Worm (Caenorhabditis elegans) whole organism, L1 larva: ENCODE data around the gene D2024.5.

Experiments
- C04F5.9 ChIP-seq: sonication (generic microtip); optimal IDR thresholded peaks from 2 replicates; lab custom pipeline; 2016; ENCODE audit warnings: missing genetic modification characterization, missing compliant biosample characterization
- F16B12.6 ChIP-seq: fragments of 150-350 bp; optimal IDR thresholded peaks from 2 replicates; lab custom pipeline; 2014; ENCODE audit warnings: missing biosample characterization, missing genetic modification characterization
- alr-1 ChIP-seq: fragments of 200-800 bp; sonication (Bioruptor generic); optimal IDR thresholded peaks from 2 replicates; lab custom pipeline; 2018; ENCODE audit warnings: borderline replicate concordance, mild to moderate bottlenecking, missing genetic modification characterization, missing compliant biosample characterization
- ama-1 ChIP-seq: fragments of 150-350 bp; optimal IDR thresholded peaks from 2 replicates; lab custom pipeline; 2014
- blmp-1 ChIP-seq: fragments of 150-350 bp; optimal IDR thresholded peaks from 2 replicates; lab custom pipeline; 2014; ENCODE audit warnings: missing biosample characterization, missing genetic modification characterization
- ceh-8 ChIP-seq: fragments of 200-800 bp; sonication (Bioruptor generic); optimal IDR thresholded peaks from 2 replicates; lab custom pipeline; 2018; ENCODE audit warnings: mild to moderate bottlenecking, missing genetic modification characterization, moderate library complexity, missing compliant biosample characterization
- ceh-88 ChIP-seq: fragments of 200-800 bp; sonication (Bioruptor generic); IDR thresholded peaks from 2 replicates; pipeline ENCODE4 v1.3.6; 2022; ENCODE audit warnings: missing genetic modification characterization, missing compliant biosample characterization
- ceh-90 ChIP-seq: sonication (generic microtip); optimal IDR thresholded peaks from 2 replicates; lab custom pipeline; 2016; ENCODE audit warnings: missing genetic modification characterization, missing compliant biosample characterization
- efl-1 ChIP-seq, 4 experiments: fragments of 150-350 bp; optimal IDR thresholded peaks in 3 of 4; peaks in 1 of 4; 1 replicate in 1 of 4; 2 replicates in 3 of 4; lab custom pipeline; 2014; ENCODE audit warnings: missing biosample characterization in 2 of 4, missing genetic modification characterization in 2 of 4, missing genetic modification reagents in 2 of 4
- egl-13 ChIP-seq: sonication (generic microtip); optimal IDR thresholded peaks from 2 replicates; lab custom pipeline; 2016; ENCODE audit warnings: missing genotype, missing genetic modification reagents, missing genetic modification characterization, missing compliant biosample characterization
- elt-2 ChIP-seq: sonication (generic microtip); optimal IDR thresholded peaks from 2 replicates; lab custom pipeline; 2016; ENCODE audit warnings: missing genetic modification characterization, mild to moderate bottlenecking, inconsistent platforms, missing compliant biosample characterization, missing genetic modification reagents
- elt-3 ChIP-seq, 6 experiments: fragments of 150-350 bp in 1 of 6; sonication (generic microtip); optimal IDR thresholded peaks; 2 replicates each; lab custom pipeline; 2017 to 2018; ENCODE audit warnings: missing biosample characterization in 6 of 6, missing genetic modification characterization in 6 of 6, inconsistent platforms in 1 of 6
- ets-5 ChIP-seq: fragments of 200-800 bp; sonication (Bioruptor generic); IDR thresholded peaks from 2 replicates; pipeline ENCODE4 v1.3.6; 2022; ENCODE audit warnings: missing genetic modification characterization, missing compliant biosample characterization
- fkh-10 ChIP-seq: sonication (generic microtip); optimal IDR thresholded peaks from 2 replicates; lab custom pipeline; 2017; ENCODE audit warnings: missing biosample characterization, missing genetic modification reagents, missing genetic modification characterization
- fkh-8 ChIP-seq: sonication (generic microtip); optimal IDR thresholded peaks from 2 replicates; lab custom pipeline; 2016; ENCODE audit warnings: mild to moderate bottlenecking, missing genetic modification characterization, missing compliant biosample characterization
- grh-1 ChIP-seq: fragments of 200-800 bp; sonication (Bioruptor generic); IDR thresholded peaks from 2 replicates; pipeline ENCODE4 v1.3.6; 2022; ENCODE audit warnings: missing genetic modification reagents, missing genetic modification characterization, missing compliant biosample characterization
- hlh-17 ChIP-seq: fragments of 200-800 bp; sonication (Bioruptor generic); optimal IDR thresholded peaks from 2 replicates; lab custom pipeline; 2018; ENCODE audit warnings: missing genetic modification characterization, mild to moderate bottlenecking, missing compliant biosample characterization, moderate library complexity, borderline replicate concordance
- hlh-4 ChIP-seq: sonication (generic microtip); optimal IDR thresholded peaks from 2 replicates; lab custom pipeline; 2016; ENCODE audit warnings: mild to moderate bottlenecking, missing genetic modification characterization, missing compliant biosample characterization
- hpl-2 ChIP-seq: fragments of 150-350 bp; optimal IDR thresholded peaks from 2 replicates; lab custom pipeline; 2014; ENCODE audit warnings: missing biosample characterization, missing genetic modification reagents, missing genetic modification characterization
- irx-1 ChIP-seq: sonication (generic microtip); optimal IDR thresholded peaks from 2 replicates; lab custom pipeline; 2016; ENCODE audit warnings: missing genetic modification characterization, missing compliant biosample characterization
- isw-1 ChIP-seq: fragments of 200-800 bp; sonication (Bioruptor generic); IDR thresholded peaks from 2 replicates; pipeline ENCODE4 v1.3.6; 2022; ENCODE audit warnings: missing genetic modification characterization, missing compliant biosample characterization
- lin-13 ChIP-seq: fragments of 150-350 bp; optimal IDR thresholded peaks from 2 replicates; lab custom pipeline; 2014; ENCODE audit warnings: missing biosample characterization, missing genetic modification reagents, missing genetic modification characterization
- lin-15B ChIP-seq: fragments of 150-350 bp; sonication (generic microtip); optimal IDR thresholded peaks from 3 replicates; lab custom pipeline; 2014; ENCODE audit warnings: missing biosample characterization, missing genetic modification characterization
- lin-35 ChIP-seq, 2 experiments: fragments of 150-350 bp; optimal IDR thresholded peaks; 2 replicates each; lab custom pipeline; 2014; ENCODE audit warnings: missing biosample characterization in 2 of 2, missing genetic modification characterization in 2 of 2, missing genetic modification reagents in 2 of 2
- lin-39 ChIP-seq: fragments of 150-350 bp; optimal IDR thresholded peaks from 2 replicates; lab custom pipeline; 2014; ENCODE audit warnings: missing biosample characterization, missing genetic modification reagents, missing genetic modification characterization
- mdl-1 ChIP-seq, 2 experiments: fragments of 150-350 bp; optimal IDR thresholded peaks; 2 replicates each; lab custom pipeline; 2014 to 2017; ENCODE audit warnings: missing biosample characterization in 2 of 2, missing genetic modification characterization in 2 of 2, inconsistent platforms in 1 of 2
- mep-1 ChIP-seq: fragments of 150-350 bp; optimal IDR thresholded peaks from 2 replicates; lab custom pipeline; 2014; ENCODE audit warnings: missing biosample characterization, missing genetic modification characterization
- nhr-11 ChIP-seq: fragments of 150-350 bp; optimal IDR thresholded peaks from 2 replicates; lab custom pipeline; 2014; ENCODE audit warnings: missing biosample characterization, missing genetic modification characterization
- nhr-12 ChIP-seq: sonication (generic microtip); optimal IDR thresholded peaks from 2 replicates; lab custom pipeline; 2017; ENCODE audit warnings: missing biosample characterization, missing genetic modification characterization
- nhr-19 ChIP-seq: fragments of 200-800 bp; sonication (Bioruptor generic); conservative IDR thresholded peaks from 2 replicates; pipeline ENCODE4 v1.3.6; 2022; ENCODE audit warnings: missing genetic modification characterization, missing compliant biosample characterization
- nhr-28 ChIP-seq: fragments of 150-350 bp; optimal IDR thresholded peaks from 2 replicates; lab custom pipeline; 2014; ENCODE audit warnings: missing biosample characterization, missing genetic modification characterization
- nhr-47 ChIP-seq: sonication (generic microtip); optimal IDR thresholded peaks from 2 replicates; lab custom pipeline; 2016; ENCODE audit warnings: mild to moderate bottlenecking, missing genetic modification characterization, moderate library complexity, missing compliant biosample characterization
- nhr-71 ChIP-seq: sonication (generic microtip); optimal IDR thresholded peaks from 2 replicates; lab custom pipeline; 2016; ENCODE audit warnings: mild to moderate bottlenecking, missing genetic modification characterization, moderate library complexity, missing compliant biosample characterization
- pag-3 ChIP-seq: sonication (generic microtip); optimal IDR thresholded peaks from 2 replicates; lab custom pipeline; 2017; ENCODE audit warnings: missing genetic modification characterization, mild to moderate bottlenecking, missing compliant biosample characterization, antibody characterized with exemption, borderline replicate concordance; ENCODE audit not compliant: insufficient read depth
- pqm-1 ChIP-seq: sonication (generic microtip); optimal IDR thresholded peaks from 3 replicates; lab custom pipeline; 2017; ENCODE audit warnings: missing biosample characterization, missing genetic modification characterization
- snpc-4 ChIP-seq: fragments of 150-350 bp; optimal IDR thresholded peaks from 2 replicates; lab custom pipeline; 2014; ENCODE audit warnings: missing biosample characterization, missing genetic modification characterization
- sox-4 ChIP-seq: sonication (generic microtip); optimal IDR thresholded peaks from 2 replicates; lab custom pipeline; 2016; ENCODE audit warnings: missing genetic modification characterization, missing compliant biosample characterization
- sup-37 ChIP-seq: fragments of 200-800 bp; sonication (Bioruptor generic); optimal IDR thresholded peaks from 2 replicates; lab custom pipeline; 2018; ENCODE audit warnings: mild to moderate bottlenecking, missing genetic modification characterization, missing compliant biosample characterization
- unc-30 ChIP-seq: sonication (generic microtip); optimal IDR thresholded peaks from 2 replicates; lab custom pipeline; 2017; ENCODE audit warnings: missing biosample characterization, missing genetic modification characterization
- unc-86 ChIP-seq: sonication (generic microtip); optimal IDR thresholded peaks from 2 replicates; lab custom pipeline; 2016; ENCODE audit warnings: missing genetic modification characterization, missing compliant biosample characterization
- vab-15 ChIP-seq: sonication (generic microtip); optimal IDR thresholded peaks from 2 replicates; lab custom pipeline; 2017; ENCODE audit warnings: missing genotype, mild to moderate bottlenecking, missing genetic modification characterization, missing compliant biosample characterization

Gene D2024.5

DNA sequence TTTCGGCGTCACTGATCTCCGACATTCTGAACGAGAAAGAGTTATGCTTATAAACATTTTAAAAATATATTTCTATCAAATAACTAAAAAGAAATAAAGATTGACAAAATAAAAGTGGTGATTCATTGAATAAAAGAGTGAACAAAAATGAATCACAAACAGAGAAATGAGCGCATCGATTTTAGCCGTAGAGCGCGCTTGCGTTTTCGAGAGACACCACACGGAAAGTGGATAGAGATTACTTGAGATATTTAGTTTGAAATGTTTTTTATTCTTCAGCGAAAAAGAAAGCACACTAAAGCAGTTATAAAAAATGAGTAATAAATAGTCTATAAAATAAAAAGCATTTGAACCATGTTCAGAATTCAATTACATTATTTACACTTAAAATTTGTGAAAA, 2.1 kb upstream of the D2024.5 start, which contains the start of gene cap-1 (continued):
- TF ChIP-seq nhr-19 (0 out of 2 replicates have a peak, but pooled peaks have one; percentile 13), lin-15B (tag; lab: Kevin White, UChicago) (peak; percentile 69), snpc-4 (peak; percentile 46), ceh-90 (tag; lab: Kevin White, UChicago) (no peak), pqm-1 (tag; lab: Kevin White, UChicago) (no peak), vab-15 (peak; percentile 35), nhr-11 (no peak), elt-3 (tag; optimal IDR thresholded peaks at IDR 0.05; lab: Kevin White, UChicago) (peak in 2 of 6 experiments; percentile 5 to 82), hlh-4 (tag; lab: Kevin White, UChicago) (no peak), nhr-28 (tag; lab: Kevin White, UChicago) (no peak), alr-1 (tag; lab: Kevin White, UChicago) (no peak), lin-35 (GFP tag; optimal IDR thresholded peaks at IDR 0.05; lab: Kevin White, UChicago) (peak; percentile 54 to 78), ceh-8 (GFP tag; lab: Kevin White, UChicago) (no peak), ets-5 (no peak), lin-13 (no peak), elt-2 (peak; percentile 13), nhr-71 (tag; lab: Kevin White, UChicago) (peak; percentile 78), fkh-8 (tag; lab: Kevin White, UChicago) (peak; percentile 68), unc-30 (tag; lab: Kevin White, UChicago) (no peak), nhr-47 (tag; lab: Kevin White, UChicago) (peak; percentile 62), ceh-88 (GFP tag; lab: Robert Waterston, UW) (no peak; the same call in 1 of the 2 replicates), pag-3 (tag; lab: Kevin White, UChicago) (no peak), hpl-2 (GFP tag; lab: Kevin White, UChicago) (no peak), F16B12.6 (tag; lab: Kevin White, UChicago) (peak; percentile 27), hlh-17 (GFP tag; lab: Kevin White, UChicago) (no peak), lin-39 (tag; lab: Kevin White, UChicago) (no peak), unc-86 (tag; lab: Kevin White, UChicago) (peak; percentile 25), efl-1 (optimal IDR thresholded peaks at IDR 0.05; lab: Kevin White, UChicago) (peak; percentile 67 to 73), efl-1 (GFP tag; optimal IDR thresholded peaks at IDR 0.05 in 1 of 2; lab: Kevin White, UChicago) (peak; percentile 63 to 89), sox-4 (no peak), grh-1 (no peak)

DNA sequence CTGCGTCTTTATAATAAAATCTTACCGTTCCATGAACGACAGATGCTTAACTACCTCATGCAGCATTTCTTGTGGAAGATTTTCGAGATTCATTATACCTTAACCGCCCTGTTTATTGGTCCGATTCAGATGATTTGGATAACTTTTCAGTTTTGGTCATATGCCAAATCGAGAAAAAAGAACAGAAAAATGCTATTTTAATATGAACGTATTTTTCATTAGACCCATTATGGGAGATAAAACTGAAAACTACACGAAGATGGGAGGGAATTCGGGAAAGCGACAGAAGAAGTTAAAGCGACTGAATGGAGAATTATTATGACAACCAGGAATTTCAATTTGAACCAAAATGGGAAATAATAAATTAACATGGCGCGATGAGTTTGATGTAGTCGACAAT, 1.0 kb downstream of the D2024.5 start, which contains the start of gene R13A1.10:
Gene R13A1.10, minus strand, starts transcription at position 101 of the 400 bp plus-strand sequence.
- TF ChIP-seq fkh-10 (GFP tag; lab: Kevin White, UChicago) (no peak), elt-2 (no peak), lin-15B (tag; lab: Kevin White, UChicago) (no peak), lin-13 (no peak), irx-1 (no peak), blmp-1 (tag; lab: Kevin White, UChicago) (no peak), C04F5.9 (tag; lab: Kevin White, UChicago) (no peak), nhr-12 (tag; lab: Kevin White, UChicago) (no peak), ceh-8 (GFP tag; lab: Kevin White, UChicago) (no peak), grh-1 (no peak), mdl-1 (tag; optimal IDR thresholded peaks at IDR 0.05; lab: Kevin White, UChicago) (no peak), nhr-11 (no peak), hlh-17 (GFP tag; lab: Kevin White, UChicago) (no peak), isw-1 (GFP tag; lab: Robert Waterston, UW) (no peak), egl-13 (no peak), mep-1 (tag; lab: Kevin White, UChicago) (no peak), ama-1 (no peak), F16B12.6 (tag; lab: Kevin White, UChicago) (no peak), sup-37 (GFP tag; lab: Kevin White, UChicago) (no peak)
